Worm (Caenorhabditis elegans): Measurements from ENCODE around the gene nspc-17.

Gene nspc-17

DNA sequence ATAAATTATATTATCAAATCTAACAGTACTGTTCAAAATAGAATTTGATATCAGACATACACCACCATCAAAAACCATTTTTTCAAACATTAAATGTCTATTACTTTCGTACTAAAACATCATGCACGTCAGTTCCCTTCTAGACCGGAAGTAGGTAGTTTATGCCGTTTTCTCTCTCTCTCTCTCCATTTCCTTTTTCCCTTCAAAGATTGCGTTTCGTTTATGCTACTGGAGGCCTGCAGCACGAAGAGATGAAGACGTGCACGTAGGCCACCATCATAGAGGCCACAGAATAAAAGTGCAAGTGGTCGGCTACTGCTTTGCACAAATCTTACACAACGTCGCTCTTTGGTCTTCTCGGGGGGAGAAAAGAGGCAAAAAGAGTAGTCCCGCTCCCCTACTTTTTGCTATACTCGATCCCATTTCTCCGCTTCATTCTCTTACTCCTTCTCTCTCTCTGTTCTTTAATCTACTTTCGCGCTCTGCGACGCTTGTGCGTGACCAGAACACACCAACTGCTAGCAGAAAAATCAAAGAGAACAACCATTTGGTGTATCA lies 36.5 kb upstream of the nspc-17 start (continued):
- TF ChIP-seq sptf-1 (tag; optimal IDR thresholded peaks at IDR 0.05) = no peak
- TF ChIP-seq ceh-63 (GFP tag; optimal IDR thresholded peaks at IDR 0.05) = no peak
- TF ChIP-seq lin-14 (GFP tag; optimal IDR thresholded peaks at IDR 0.05) = peak; percentile 97
- TF ChIP-seq nhr-90 (tag; optimal IDR thresholded peaks at IDR 0.05; ENCODE audit: poor library complexity) = peak; percentile 22
- TF ChIP-seq C16A3.4 (tag; optimal IDR thresholded peaks at IDR 0.05) = peak; percentile 47
- no peak for TF ChIP-seq ceh-8 (GFP tag; optimal IDR thresholded peaks at IDR 0.05)
- no peak for TF ChIP-seq pqm-1 (tag; optimal IDR thresholded peaks at IDR 0.05)
- no peak for TF ChIP-seq jun-1 (tag; optimal IDR thresholded peaks at IDR 0.05)
- no peak for TF ChIP-seq lin-15B (tag; optimal IDR thresholded peaks at IDR 0.05)
- TF ChIP-seq tlp-1 (tag; optimal IDR thresholded peaks at IDR 0.05) = no peak
- TF ChIP-seq ceh-88 (GFP tag; IDR thresholded peaks at IDR 0.05) = no peak
- peak in 1 of 2 experiments; percentile 4 for TF ChIP-seq lin-35 (GFP tag; optimal IDR thresholded peaks at IDR 0.05)
- TF ChIP-seq hlh-4 (tag; optimal IDR thresholded peaks at IDR 0.05) = no peak
- no peak for TF ChIP-seq unc-62 (GFP tag; optimal IDR thresholded peaks at IDR 0.05)
- peak; percentile 32 for TF ChIP-seq isw-1 (GFP tag; IDR thresholded peaks at IDR 0.05)
- no peak for TF ChIP-seq F16B12.6 (tag; optimal IDR thresholded peaks at IDR 0.05)
- TF ChIP-seq ztf-4 (tag; optimal IDR thresholded peaks at IDR 0.05) = peak; percentile 75
- TF ChIP-seq ets-5 (GFP tag; IDR thresholded peaks at IDR 0.05) = no peak
- no peak for TF ChIP-seq lin-13 (GFP tag; optimal IDR thresholded peaks at IDR 0.05)
- TF ChIP-seq ztf-11 (tag; optimal IDR thresholded peaks at IDR 0.05) = no peak
- TF ChIP-seq fkh-8 (tag; optimal IDR thresholded peaks at IDR 0.05) = peak; percentile 83
- peak; percentile 85 for TF ChIP-seq tbx-2 (tag; optimal IDR thresholded peaks at IDR 0.05)
- TF ChIP-seq sup-37 (GFP tag; optimal IDR thresholded peaks at IDR 0.05) = no peak
- peak; percentile 38 for TF ChIP-seq dsc-1 (tag; optimal IDR thresholded peaks at IDR 0.05)
- TF ChIP-seq unc-130 (tag; optimal IDR thresholded peaks at IDR 0.05) = peak; percentile 51
- peak; percentile 95 for TF ChIP-seq nhr-71 (tag; optimal IDR thresholded peaks at IDR 0.05)
- peak; percentile 45 for TF ChIP-seq fos-1 (tag; optimal IDR thresholded peaks at IDR 0.05)
- TF ChIP-seq nhr-20 (tag; optimal IDR thresholded peaks at IDR 0.05) = peak; percentile 80
- TF ChIP-seq elt-3 (tag; optimal IDR thresholded peaks at IDR 0.05) = peak in 4 of 6 experiments; percentile 1 to 51 (median 41)
- peak; percentile 68 for TF ChIP-seq snu-23 (GFP tag; optimal IDR thresholded peaks at IDR 0.05)
- TF ChIP-seq aly-2 (tag; optimal IDR thresholded peaks at IDR 0.05) = no peak
- TF ChIP-seq hlh-17 (GFP tag; optimal IDR thresholded peaks at IDR 0.05; ENCODE audit: borderline replicate concordance) = no peak
- TF ChIP-seq irx-1 (tag; optimal IDR thresholded peaks at IDR 0.05) = peak; percentile 7
- peak; percentile 15 for TF ChIP-seq lir-3 (tag; optimal IDR thresholded peaks at IDR 0.05; ENCODE audit: poor library complexity)
- peak; percentile 93 for TF ChIP-seq fkh-10 (GFP tag; optimal IDR thresholded peaks at IDR 0.05)
- TF ChIP-seq mep-1 (tag; optimal IDR thresholded peaks at IDR 0.05) = peak; percentile 44
- TF ChIP-seq snpc-4 (tag; optimal IDR thresholded peaks at IDR 0.05) = no peak

- no peak for TF ChIP-seq nhr-84 (tag; optimal IDR thresholded peaks at IDR 0.05)
- TF ChIP-seq irx-1 (tag; optimal IDR thresholded peaks at IDR 0.05) = peak; percentile 84
- TF ChIP-seq pax-3 (tag; optimal IDR thresholded peaks at IDR 0.05) = peak; percentile 77
- no peak for TF ChIP-seq hpl-2 (GFP tag; optimal IDR thresholded peaks at IDR 0.05)
- no peak for TF ChIP-seq C34B4.2 (tag; optimal IDR thresholded peaks at IDR 0.05)
- TF ChIP-seq lir-3 (tag; optimal IDR thresholded peaks at IDR 0.05; ENCODE audit: poor library complexity) = peak; percentile 63
- no peak for TF ChIP-seq unc-98 (GFP tag; IDR thresholded peaks at IDR 0.05)
- TF ChIP-seq C04F5.9 (tag; optimal IDR thresholded peaks at IDR 0.05) = no peak
- peak; percentile 83 for TF ChIP-seq mef-2 (tag; optimal IDR thresholded peaks at IDR 0.05)
- peak; percentile 87 for TF ChIP-seq nhr-47 (tag; optimal IDR thresholded peaks at IDR 0.05)
- peak; percentile 84 for TF ChIP-seq fkh-10 (GFP tag; optimal IDR thresholded peaks at IDR 0.05)
- no peak for TF ChIP-seq alr-1 (tag; optimal IDR thresholded peaks at IDR 0.05; ENCODE audit: borderline replicate concordance)
- no peak for TF ChIP-seq unc-30 (tag; optimal IDR thresholded peaks at IDR 0.05)
- no peak for TF ChIP-seq sptf-1 (tag; optimal IDR thresholded peaks at IDR 0.05)
- peak; percentile 49 for TF ChIP-seq sup-37 (GFP tag; optimal IDR thresholded peaks at IDR 0.05)
- TF ChIP-seq aly-2 (tag; optimal IDR thresholded peaks at IDR 0.05) = no peak
- peak; percentile 86 for TF ChIP-seq nhr-19 (GFP tag; conservative IDR thresholded peaks at IDR 0.05)
- peak; percentile 40 for TF ChIP-seq ama-1 (optimal IDR thresholded peaks at IDR 0.05)
- no peak for TF ChIP-seq unc-62 (GFP tag; optimal IDR thresholded peaks at IDR 0.05)
- TF ChIP-seq ztf-4 (tag; optimal IDR thresholded peaks at IDR 0.05) = peak; percentile 77
- no peak for TF ChIP-seq ceh-8 (GFP tag; optimal IDR thresholded peaks at IDR 0.05)
- peak; percentile 27 to 92 for TF ChIP-seq mdl-1 (tag; optimal IDR thresholded peaks at IDR 0.05)
- peak; percentile 65 for TF ChIP-seq isw-1 (GFP tag; IDR thresholded peaks at IDR 0.05)
- TF ChIP-seq ets-5 (GFP tag; IDR thresholded peaks at IDR 0.05) = no peak
- TF ChIP-seq nhr-11 (tag; optimal IDR thresholded peaks at IDR 0.05) = peak; percentile 58
- TF ChIP-seq elt-2 (tag; optimal IDR thresholded peaks at IDR 0.05) = peak; percentile 83
Measured at ce11 chrX:14560297-14560680, 35.3 kb upstream of the nspc-17 start.

Measured in whole organism, L1 larva.